Worm (Caenorhabditis elegans) whole organism, L2 larva: ENCODE measurements around the gene C08E8.5.

Experiments
- C34F6.9 ChIP-seq: fragments of 150-350 bp; optimal IDR thresholded peaks from 2 replicates; lab custom pipeline; 2014; ENCODE audit warnings: missing biosample characterization, missing genetic modification characterization
- F13H6.1 ChIP-seq: sonication (generic microtip); optimal IDR thresholded peaks from 2 replicates; lab custom pipeline; 2016; ENCODE audit warnings: missing genetic modification characterization, missing compliant biosample characterization
- R02D3.7 ChIP-seq: fragments of 150-350 bp; optimal IDR thresholded peaks from 2 replicates; lab custom pipeline; 2014; ENCODE audit warnings: missing biosample characterization, missing genetic modification characterization
- Y55F3AM.14 ChIP-seq: fragments of 200-800 bp; sonication (Bioruptor generic); optimal IDR thresholded peaks from 2 replicates; lab custom pipeline; 2018; ENCODE audit warnings: mild to moderate bottlenecking, missing genetic modification characterization, missing compliant biosample characterization
- ZK546.5 ChIP-seq: sonication (generic microtip); optimal IDR thresholded peaks from 2 replicates; lab custom pipeline; 2017; ENCODE audit warnings: missing biosample characterization, missing genetic modification characterization
- alr-1 ChIP-seq: fragments of 150-350 bp; optimal IDR thresholded peaks from 2 replicates; lab custom pipeline; 2014; ENCODE audit warnings: missing biosample characterization, missing genetic modification characterization
- aly-2 ChIP-seq: fragments of 150-350 bp; optimal IDR thresholded peaks from 2 replicates; lab custom pipeline; 2014; ENCODE audit warnings: missing biosample characterization, missing genetic modification characterization
- ama-1 ChIP-seq: fragments of 150-350 bp; optimal IDR thresholded peaks from 2 replicates; lab custom pipeline; 2018; ENCODE audit warnings: inconsistent platforms
- blmp-1 ChIP-seq: sonication (generic microtip); optimal IDR thresholded peaks from 2 replicates; lab custom pipeline; 2017; ENCODE audit warnings: missing genetic modification characterization, mild to moderate bottlenecking, missing compliant biosample characterization, antibody characterized with exemption, moderate library complexity; ENCODE audit not compliant: insufficient read depth
- ceh-16 ChIP-seq: fragments of 150-350 bp; optimal IDR thresholded peaks from 2 replicates; lab custom pipeline; 2014; ENCODE audit warnings: missing biosample characterization, missing genetic modification characterization
- ceh-82 ChIP-seq: fragments of 150-350 bp; optimal IDR thresholded peaks from 2 replicates; lab custom pipeline; 2014; ENCODE audit warnings: missing biosample characterization, missing genetic modification characterization
- crh-2 ChIP-seq: sonication (generic microtip); optimal IDR thresholded peaks from 2 replicates; lab custom pipeline; 2017; ENCODE audit warnings: missing biosample characterization, missing genetic modification characterization
- egl-27 ChIP-seq: sonication (generic microtip); optimal IDR thresholded peaks from 3 replicates; lab custom pipeline; 2017; ENCODE audit warnings: missing biosample characterization, missing genetic modification reagents, missing genetic modification characterization
- elt-1 ChIP-seq: fragments of 150-350 bp; optimal IDR thresholded peaks from 2 replicates; lab custom pipeline; 2014; ENCODE audit warnings: missing biosample characterization, missing genetic modification characterization
- fos-1 ChIP-seq: fragments of 150-350 bp; optimal IDR thresholded peaks from 2 replicates; lab custom pipeline; 2014; ENCODE audit warnings: missing biosample characterization, missing genetic modification characterization
- gmeb-1 ChIP-seq: fragments of 150-350 bp; optimal IDR thresholded peaks from 2 replicates; lab custom pipeline; 2014; ENCODE audit warnings: missing biosample characterization, missing genetic modification characterization
- lin-11 ChIP-seq: fragments of 150-350 bp; sonication (generic microtip); optimal IDR thresholded peaks from 2 replicates; lab custom pipeline; 2014; ENCODE audit warnings: missing biosample characterization, missing genetic modification characterization, inconsistent platforms, mixed read lengths
- lin-13 ChIP-seq: fragments of 150-350 bp; optimal IDR thresholded peaks from 2 replicates; lab custom pipeline; 2014; ENCODE audit warnings: missing biosample characterization, missing genetic modification reagents, missing genetic modification characterization
- lin-39 ChIP-seq: fragments of 150-350 bp; optimal IDR thresholded peaks from 2 replicates; lab custom pipeline; 2014; ENCODE audit warnings: missing biosample characterization, missing genetic modification reagents, missing genetic modification characterization
- mab-5 ChIP-seq: fragments of 150-350 bp; optimal IDR thresholded peaks from 2 replicates; lab custom pipeline; 2014; ENCODE audit warnings: missing biosample characterization, missing genetic modification characterization
- mbf-1 ChIP-seq: sonication (generic microtip); optimal IDR thresholded peaks from 2 replicates; lab custom pipeline; 2017; ENCODE audit warnings: missing biosample characterization, missing genetic modification characterization
- mdl-1 ChIP-seq, 2 experiments: fragments of 150-350 bp in 1 of 2; sonication (generic microtip) in 1 of 2; optimal IDR thresholded peaks; 2 replicates each; lab custom pipeline; 2017; ENCODE audit warnings: missing biosample characterization in 2 of 2, missing genetic modification characterization in 2 of 2
- nhr-10 ChIP-seq: sonication (generic microtip); optimal IDR thresholded peaks from 2 replicates; lab custom pipeline; 2017; ENCODE audit warnings: missing biosample characterization, missing genetic modification characterization
- nhr-129 ChIP-seq: fragments of 150-350 bp; optimal IDR thresholded peaks from 2 replicates; lab custom pipeline; 2014; ENCODE audit warnings: missing biosample characterization, missing genetic modification characterization
- nhr-21 ChIP-seq: fragments of 150-350 bp; optimal IDR thresholded peaks from 2 replicates; lab custom pipeline; 2014; ENCODE audit warnings: missing biosample characterization, missing genetic modification characterization
- nhr-23 ChIP-seq: fragments of 150-350 bp; optimal IDR thresholded peaks from 2 replicates; lab custom pipeline; 2014; ENCODE audit warnings: missing biosample characterization, missing genetic modification reagents, missing genetic modification characterization
- nhr-237 ChIP-seq: fragments of 150-350 bp; optimal IDR thresholded peaks from 2 replicates; lab custom pipeline; 2014; ENCODE audit warnings: missing biosample characterization, missing genetic modification characterization
- nhr-6 ChIP-seq: fragments of 150-350 bp; optimal IDR thresholded peaks from 2 replicates; lab custom pipeline; 2014; ENCODE audit warnings: missing biosample characterization, missing genetic modification characterization
- peb-1 ChIP-seq: fragments of 150-350 bp; optimal IDR thresholded peaks from 2 replicates; lab custom pipeline; 2014; ENCODE audit warnings: missing biosample characterization, missing genetic modification characterization
- sem-4 ChIP-seq: fragments of 150-350 bp; optimal IDR thresholded peaks from 2 replicates; lab custom pipeline; 2014; ENCODE audit warnings: missing biosample characterization, missing genetic modification reagents, missing genetic modification characterization
- skn-1 ChIP-seq: sonication (generic microtip); optimal IDR thresholded peaks from 2 replicates; lab custom pipeline; 2017; ENCODE audit warnings: missing biosample characterization, missing genetic modification characterization
- sma-9 ChIP-seq, 2 experiments: fragments of 150-350 bp in 1 of 2; sonication (generic microtip) in 1 of 2; optimal IDR thresholded peaks; 2 replicates each; lab custom pipeline; 2014 to 2016; ENCODE audit warnings: missing genetic modification characterization in 2 of 2, mild to moderate bottlenecking in 1 of 2, missing biosample characterization in 1 of 2, missing compliant biosample characterization in 1 of 2, missing genetic modification reagents in 1 of 2, moderate library complexity in 1 of 2
- unc-39 ChIP-seq: fragments of 150-350 bp; optimal IDR thresholded peaks from 2 replicates; lab custom pipeline; 2014; ENCODE audit warnings: missing biosample characterization, missing genetic modification characterization
- unc-55 ChIP-seq: fragments of 150-350 bp; sonication (generic microtip); optimal IDR thresholded peaks from 3 replicates; lab custom pipeline; 2014; ENCODE audit warnings: missing biosample characterization, missing genetic modification reagents, missing genetic modification characterization
- unc-62 ChIP-seq: fragments of 150-350 bp; optimal IDR thresholded peaks from 2 replicates; lab custom pipeline; 2014; ENCODE audit warnings: missing biosample characterization, missing genetic modification reagents, missing genetic modification characterization
- zag-1 ChIP-seq: fragments of 150-350 bp; optimal IDR thresholded peaks from 2 replicates; lab custom pipeline; 2014; ENCODE audit warnings: missing biosample characterization, missing genetic modification characterization
- ztf-1 ChIP-seq: fragments of 200-800 bp; sonication (Bioruptor generic); conservative IDR thresholded peaks from 2 replicates; pipeline ENCODE4 v1.3.6; 2022; ENCODE audit warnings: missing genetic modification characterization, missing compliant biosample characterization
- ztf-11 ChIP-seq: sonication (generic microtip); optimal IDR thresholded peaks from 2 replicates; lab custom pipeline; 2017; ENCODE audit warnings: missing biosample characterization, missing genetic modification characterization
- ztf-4 ChIP-seq: fragments of 150-350 bp; optimal IDR thresholded peaks from 2 replicates; lab custom pipeline; 2014; ENCODE audit warnings: missing biosample characterization, missing genetic modification characterization

Gene C08E8.5

ce11 chrV:18394203-18394602, 34.4 kb upstream of the C08E8.5 start, which contains the start of gene Y51A2B.6:
TSS of gene Y51A2B.6 (minus strand) at chrV:18394303.
- TF ChIP-seq ceh-82 (tag; lab: Kevin White, UChicago) (no peak), lin-11 (tag; lab: Kevin White, UChicago) (no peak), nhr-129 (tag; lab: Kevin White, UChicago) (no peak), R02D3.7 (tag; lab: Kevin White, UChicago) (no peak), ama-1 (no peak), sma-9 (GFP tag; optimal IDR thresholded peaks at IDR 0.05; lab: Kevin White, UChicago) (no peak), sma-9 (tag; optimal IDR thresholded peaks at IDR 0.05; lab: Kevin White, UChicago) (no peak), egl-27 (tag; lab: Kevin White, UChicago) (no peak), mdl-1 (tag; optimal IDR thresholded peaks at IDR 0.05; lab: Kevin White, UChicago) (no peak), unc-39 (tag; lab: Kevin White, UChicago) (no peak), mbf-1 (no peak), nhr-21 (no peak), nhr-23 (no peak), zag-1 (tag; lab: Kevin White, UChicago) (no peak), Y55F3AM.14 (GFP tag; lab: Kevin White, UChicago) (no peak), peb-1 (tag; lab: Kevin White, UChicago) (no peak), nhr-6 (tag; lab: Kevin White, UChicago) (no peak), nhr-10 (tag; lab: Kevin White, UChicago) (no peak), crh-2 (no peak), aly-2 (tag; lab: Kevin White, UChicago) (no peak), C34F6.9 (tag; lab: Kevin White, UChicago) (no peak)

- TF ChIP-seq mdl-1 (tag; optimal IDR thresholded peaks at IDR 0.05; lab: Kevin White, UChicago), result no peak
- TF ChIP-seq fos-1, result no peak
- no peak for TF ChIP-seq skn-1 (tag; lab: Kevin White, UChicago)
- no peak for TF ChIP-seq unc-39 (tag; lab: Kevin White, UChicago)
- TF ChIP-seq unc-62 (GFP tag; lab: Kevin White, UChicago), result no peak
- no peak for TF ChIP-seq sem-4 (tag; lab: Kevin White, UChicago)
- TF ChIP-seq ztf-1 (GFP tag; lab: Robert Waterston, UW), result no peak
- no peak for TF ChIP-seq unc-55 (GFP tag; lab: Kevin White, UChicago)
- TF ChIP-seq sma-9 (GFP tag; optimal IDR thresholded peaks at IDR 0.05; lab: Kevin White, UChicago), result no peak
- no peak for TF ChIP-seq sma-9 (tag; optimal IDR thresholded peaks at IDR 0.05; lab: Kevin White, UChicago)
- TF ChIP-seq nhr-23, result no peak
- TF ChIP-seq ceh-82 (tag; lab: Kevin White, UChicago), result no peak
- TF ChIP-seq ztf-4 (tag; lab: Kevin White, UChicago), result no peak
- no peak for TF ChIP-seq ZK546.5 (tag; lab: Kevin White, UChicago)
- no peak for TF ChIP-seq egl-27 (tag; lab: Kevin White, UChicago)
- no peak for TF ChIP-seq alr-1 (tag; lab: Kevin White, UChicago)
- no peak for TF ChIP-seq Y55F3AM.14 (GFP tag; lab: Kevin White, UChicago)
- no peak for TF ChIP-seq ztf-11
- no peak for TF ChIP-seq nhr-10 (tag; lab: Kevin White, UChicago)
- TF ChIP-seq ceh-16 (tag; lab: Kevin White, UChicago), result no peak
- no peak for TF ChIP-seq blmp-1 (tag; lab: Kevin White, UChicago)
Measured at ce11 chrV:18389046-18389445, 29.3 kb upstream of the C08E8.5 start, which contains the start of the genes Y51A2B.4 and Y51A2B.5. TSS of gene Y51A2B.4 (minus strand) at chrV:18389146. TSS of gene Y51A2B.5 (plus strand) at chrV:18389277.

- no peak for TF ChIP-seq sem-4 (tag; lab: Kevin White, UChicago)
- TF ChIP-seq nhr-129 (tag; lab: Kevin White, UChicago), result no peak
- no peak for TF ChIP-seq fos-1
- TF ChIP-seq R02D3.7 (tag; lab: Kevin White, UChicago), result no peak
- no peak for TF ChIP-seq mbf-1
- TF ChIP-seq ztf-1 (GFP tag; lab: Robert Waterston, UW), result no peak
- TF ChIP-seq F13H6.1, result no peak
- TF ChIP-seq lin-11 (tag; lab: Kevin White, UChicago), result no peak
- TF ChIP-seq ceh-82 (tag; lab: Kevin White, UChicago), result no peak
- no peak for TF ChIP-seq lin-39 (tag; lab: Kevin White, UChicago)
- TF ChIP-seq elt-1 (tag; lab: Kevin White, UChicago), result no peak
Measured at ce11 chrV:18382590-18382989, 22.8 kb upstream of the C08E8.5 start, which contains the start of gene nhr-288. TSS of gene nhr-288 (minus strand) at chrV:18382690.

- TF ChIP-seq unc-39 (tag; lab: Kevin White, UChicago) (no peak), nhr-21 (no peak), C34F6.9 (tag; lab: Kevin White, UChicago) (no peak), R02D3.7 (tag; lab: Kevin White, UChicago) (no peak), ceh-16 (tag; lab: Kevin White, UChicago) (no peak), nhr-10 (tag; lab: Kevin White, UChicago) (no peak), nhr-23 (no peak), ceh-82 (tag; lab: Kevin White, UChicago) (no peak), elt-1 (tag; lab: Kevin White, UChicago) (no peak), mab-5 (tag; lab: Kevin White, UChicago) (no peak), mdl-1 (tag; optimal IDR thresholded peaks at IDR 0.05; lab: Kevin White, UChicago) (no peak), nhr-237 (tag; lab: Kevin White, UChicago) (no peak), zag-1 (tag; lab: Kevin White, UChicago) (no peak), nhr-6 (tag; lab: Kevin White, UChicago) (no peak), lin-13 (no peak), gmeb-1 (tag; lab: Kevin White, UChicago) (no peak), egl-27 (tag; lab: Kevin White, UChicago) (no peak), blmp-1 (tag; lab: Kevin White, UChicago) (no peak)
Measured at ce11 chrV:18378819-18379218, 19.0 kb upstream of the C08E8.5 start, which contains the start of gene Y51A2B.8. TSS of gene Y51A2B.8 (plus strand) at chrV:18379119.
